Worm (Caenorhabditis elegans): Measurements from ENCODE around the gene ZC190.10.

DNA sequence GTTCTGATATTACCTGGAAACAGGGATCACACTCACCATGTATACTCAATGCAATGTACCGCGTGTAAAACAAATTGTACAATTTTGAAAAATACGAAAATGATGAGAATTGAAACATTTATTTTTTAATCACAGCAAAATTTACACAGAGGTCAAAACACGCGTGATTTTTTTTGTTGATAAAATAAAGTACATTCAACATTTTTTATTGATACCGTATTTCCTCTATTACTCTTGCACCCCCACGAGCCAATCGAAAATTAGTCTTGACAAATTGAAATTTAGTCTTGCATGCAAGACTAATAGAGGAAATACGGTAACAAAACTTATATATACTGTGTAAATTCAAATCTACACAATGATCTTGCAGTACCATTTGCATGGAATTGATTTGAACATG is 8.4 kb downstream of the ZC190.10 start, which contains the start of gene ZC190.8:
- no peak for TF ChIP-seq pqm-1 (tag; optimal IDR thresholded peaks at IDR 0.05)
- TF ChIP-seq nhr-77 (tag; optimal IDR thresholded peaks at IDR 0.05): no peak
- TF ChIP-seq ama-1 (optimal IDR thresholded peaks at IDR 0.05): no peak
- TF ChIP-seq elt-2 (tag; optimal IDR thresholded peaks at IDR 0.05): no peak
- TF ChIP-seq nhr-28 (tag; optimal IDR thresholded peaks at IDR 0.05): no peak
- TF ChIP-seq nhr-11 (tag; optimal IDR thresholded peaks at IDR 0.05): no peak
- TF ChIP-seq ztf-11 (tag; optimal IDR thresholded peaks at IDR 0.05): no peak
- TF ChIP-seq fos-1 (tag; optimal IDR thresholded peaks at IDR 0.05): no peak
- no peak for TF ChIP-seq unc-62 (GFP tag; optimal IDR thresholded peaks at IDR 0.05)
- no peak for TF ChIP-seq ceh-9 (tag; optimal IDR thresholded peaks at IDR 0.05)
- TF ChIP-seq skn-1 (tag; optimal IDR thresholded peaks at IDR 0.05): no peak
